Worm (Caenorhabditis elegans) whole organism, mixed stage, embryonic: ENCODE data around the gene F37C12.10.

Experiments used
- bed-3 ChIP-seq: fragments of 200-800 bp; sonication (Bioruptor generic); optimal IDR thresholded peaks from 3 replicates; lab custom pipeline; 2018; ENCODE audit warnings: mild to moderate bottlenecking, missing genetic modification characterization, moderate library complexity, missing compliant biosample characterization
- blmp-1 ChIP-seq: fragments of 150-350 bp; optimal IDR thresholded peaks from 2 replicates; lab custom pipeline; 2014; ENCODE audit warnings: missing biosample characterization, missing genetic modification characterization
- ceh-39 ChIP-seq: fragments of 150-350 bp; optimal IDR thresholded peaks from 2 replicates; lab custom pipeline; 2014; ENCODE audit warnings: missing biosample characterization, missing genetic modification characterization
- ces-1 ChIP-seq: fragments of 150-350 bp; optimal IDR thresholded peaks from 2 replicates; lab custom pipeline; 2014; ENCODE audit warnings: missing biosample characterization, missing genetic modification reagents, missing genetic modification characterization
- cnd-1 ChIP-seq: fragments of 200-800 bp; sonication (Bioruptor generic); optimal IDR thresholded peaks from 2 replicates; lab custom pipeline; 2018; ENCODE audit warnings: mild to moderate bottlenecking, missing genetic modification characterization, missing compliant biosample characterization
- drap-1 ChIP-seq: fragments of 200-800 bp; sonication (Bioruptor generic); optimal IDR thresholded peaks from 3 replicates; lab custom pipeline; 2018; ENCODE audit warnings: mild to moderate bottlenecking, missing genetic modification characterization, missing compliant biosample characterization
- elt-1 ChIP-seq: sonication (generic microtip); optimal IDR thresholded peaks from 2 replicates; lab custom pipeline; 2017; ENCODE audit warnings: missing genetic modification characterization, mild to moderate bottlenecking, missing compliant biosample characterization, antibody characterized with exemption, moderate library complexity, borderline replicate concordance; ENCODE audit not compliant: insufficient read depth
- flh-1 ChIP-seq: fragments of 200-800 bp; sonication (Bioruptor generic); optimal IDR thresholded peaks from 2 replicates; lab custom pipeline; 2018; ENCODE audit warnings: mild to moderate bottlenecking, missing genetic modification characterization, moderate library complexity, missing compliant biosample characterization
- ham-2 ChIP-seq: fragments of 200-800 bp; sonication (Bioruptor generic); optimal IDR thresholded peaks from 2 replicates; lab custom pipeline; 2018; ENCODE audit warnings: mild to moderate bottlenecking, missing genetic modification characterization, missing compliant biosample characterization
- hlh-1 ChIP-seq: fragments of 150-350 bp; optimal IDR thresholded peaks from 2 replicates; lab custom pipeline; 2014; ENCODE audit warnings: missing biosample characterization, missing genetic modification reagents, missing genetic modification characterization
- lin-13 ChIP-seq: fragments of 150-350 bp; optimal IDR thresholded peaks from 2 replicates; lab custom pipeline; 2014; ENCODE audit warnings: missing biosample characterization, missing genetic modification characterization
- lin-32 ChIP-seq: fragments of 200-800 bp; sonication (Bioruptor generic); optimal IDR thresholded peaks from 2 replicates; lab custom pipeline; 2018; ENCODE audit warnings: mild to moderate bottlenecking, missing genetic modification characterization, missing compliant biosample characterization
- lsy-2 ChIP-seq: fragments of 150-350 bp; optimal IDR thresholded peaks from 2 replicates; lab custom pipeline; 2014; ENCODE audit warnings: missing biosample characterization, missing genetic modification characterization
- mep-1 ChIP-seq: fragments of 150-350 bp; optimal IDR thresholded peaks from 2 replicates; lab custom pipeline; 2017; ENCODE audit warnings: missing biosample characterization, missing genetic modification reagents, missing genetic modification characterization, inconsistent platforms
- mls-2 ChIP-seq: sonication (generic microtip); optimal IDR thresholded peaks from 2 replicates; lab custom pipeline; 2016; ENCODE audit warnings: mild to moderate bottlenecking, missing genetic modification characterization, moderate library complexity, missing compliant biosample characterization
- nhr-12 ChIP-seq: fragments of 150-350 bp; optimal IDR thresholded peaks from 2 replicates; lab custom pipeline; 2014; ENCODE audit warnings: missing biosample characterization, missing genetic modification characterization
- nhr-2 ChIP-seq: fragments of 150-350 bp; optimal IDR thresholded peaks from 2 replicates; lab custom pipeline; 2014; ENCODE audit warnings: missing biosample characterization, missing genetic modification characterization
- nhr-237 ChIP-seq: fragments of 150-350 bp; optimal IDR thresholded peaks from 2 replicates; lab custom pipeline; 2014; ENCODE audit warnings: missing biosample characterization, missing genetic modification characterization
- nhr-28 ChIP-seq: fragments of 150-350 bp; optimal IDR thresholded peaks from 2 replicates; lab custom pipeline; 2014; ENCODE audit warnings: missing biosample characterization, missing genetic modification characterization
- sem-2 ChIP-seq: fragments of 200-800 bp; sonication (Bioruptor generic); optimal IDR thresholded peaks from 2 replicates; lab custom pipeline; 2018; ENCODE audit warnings: mild to moderate bottlenecking, missing genetic modification characterization, missing compliant biosample characterization
- snpc-4 ChIP-seq: fragments of 150-350 bp; optimal IDR thresholded peaks from 2 replicates; lab custom pipeline; 2014; ENCODE audit warnings: missing biosample characterization, missing genetic modification characterization
- tbx-8 ChIP-seq: fragments of 200-800 bp; sonication (Bioruptor generic); optimal IDR thresholded peaks from 2 replicates; lab custom pipeline; 2018; ENCODE audit warnings: mild to moderate bottlenecking, missing genetic modification characterization, moderate library complexity, missing compliant biosample characterization
- unc-120 ChIP-seq: sonication (generic microtip); optimal IDR thresholded peaks from 2 replicates; lab custom pipeline; 2017; ENCODE audit warnings: missing genetic modification characterization, missing compliant biosample characterization; ENCODE audit not compliant: poor library complexity, severe bottlenecking
- unc-39 ChIP-seq: fragments of 150-350 bp; optimal IDR thresholded peaks from 2 replicates; lab custom pipeline; 2014; ENCODE audit warnings: missing biosample characterization, missing genetic modification characterization
- unc-62 ChIP-seq: fragments of 150-350 bp; optimal IDR thresholded peaks from 2 replicates; lab custom pipeline; 2014; ENCODE audit warnings: missing biosample characterization, missing genetic modification reagents, missing genetic modification characterization
- zip-8 ChIP-seq: fragments of 150-350 bp; optimal IDR thresholded peaks from 2 replicates; lab custom pipeline; 2014; ENCODE audit warnings: missing biosample characterization, missing genetic modification characterization
- ztf-11 ChIP-seq: fragments of 150-350 bp; optimal IDR thresholded peaks from 2 replicates; lab custom pipeline; 2014; ENCODE audit warnings: missing biosample characterization, missing genetic modification characterization

F37C12.10 gene

DNA sequence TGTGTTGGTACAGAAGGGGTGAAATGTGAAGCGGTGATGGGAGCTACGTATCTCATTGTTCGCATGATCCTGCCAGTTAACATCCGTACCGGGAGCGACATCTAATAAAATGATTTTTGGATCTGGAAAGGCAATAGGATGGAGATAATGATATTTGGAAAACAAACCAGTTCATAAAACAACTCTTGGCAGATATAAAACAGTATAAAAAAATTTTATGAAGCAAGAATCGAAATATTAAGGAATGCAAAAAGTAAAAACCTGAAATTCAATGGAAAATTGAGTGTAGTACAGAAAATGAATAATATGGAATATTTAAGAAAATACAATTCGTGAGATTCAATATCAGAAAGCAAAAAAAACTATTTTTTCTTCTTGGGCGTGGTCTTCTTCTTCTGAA lies 38.4 kb upstream of the F37C12.10 start, which contains the start of gene hsp-75:
Gene hsp-75, minus strand, starts transcription at position 101 of the 400 bp plus-strand sequence.
- TF ChIP-seq ztf-11 (tag; lab: Kevin White, UChicago) (no peak), hlh-1 (no peak), ham-2 (GFP tag; lab: Kevin White, UChicago) (no peak), zip-8 (tag; lab: Kevin White, UChicago) (no peak), unc-62 (GFP tag; lab: Kevin White, UChicago) (no peak), nhr-237 (tag; lab: Kevin White, UChicago) (no peak)

DNA sequence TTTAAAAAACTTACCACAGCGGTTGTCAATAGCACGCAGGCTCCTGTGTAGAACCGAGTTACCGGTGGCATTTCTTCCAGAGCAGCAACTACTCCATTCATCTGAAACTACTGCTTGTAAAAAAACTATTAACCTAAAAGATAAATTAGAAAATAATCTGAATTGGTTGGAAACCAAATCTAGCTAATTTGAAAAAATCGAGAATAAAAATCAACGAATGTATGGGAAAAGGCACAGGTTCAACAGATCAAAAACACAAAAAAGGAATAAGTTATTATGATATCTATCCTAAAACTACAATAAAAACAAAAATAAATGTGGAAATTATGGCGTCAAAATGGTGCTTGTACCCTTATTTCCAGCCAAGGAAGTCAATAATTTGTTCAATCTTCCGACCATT lies 34.8 kb upstream of the F37C12.10 start, which contains the start of gene der-2:
Gene der-2, minus strand, starts transcription at position 101 of the 400 bp plus-strand sequence.
- TF ChIP-seq blmp-1 (no peak), unc-62 (GFP tag; lab: Kevin White, UChicago) (no peak), lin-32 (GFP tag; lab: Kevin White, UChicago) (no peak), elt-1 (tag; lab: Kevin White, UChicago) (no peak), drap-1 (GFP tag; lab: Kevin White, UChicago) (no peak), nhr-28 (no peak), ham-2 (GFP tag; lab: Kevin White, UChicago) (no peak), lsy-2 (tag; lab: Kevin White, UChicago) (no peak), nhr-237 (tag; lab: Kevin White, UChicago) (no peak), unc-120 (tag; lab: Kevin White, UChicago) (no peak), snpc-4 (tag; lab: Kevin White, UChicago) (no peak), hlh-1 (no peak), flh-1 (GFP tag; lab: Kevin White, UChicago) (no peak), mls-2 (tag; lab: Kevin White, UChicago) (no peak)
- TF ChIP-seq, all 35 proteins: peak for 0

ce11 chrIII:7221103-7221502 lies 32.9 kb upstream of the F37C12.10 start:
- no peak for TF ChIP-seq zip-8 (tag; lab: Kevin White, UChicago)
- no peak for TF ChIP-seq blmp-1
- TF ChIP-seq tbx-8 (GFP tag; lab: Kevin White, UChicago) = no peak
- TF ChIP-seq nhr-12 (tag; lab: Kevin White, UChicago) = no peak
- TF ChIP-seq ceh-39 = no peak
- no peak for TF ChIP-seq bed-3 (GFP tag; lab: Kevin White, UChicago)
- no peak for TF ChIP-seq lin-13 (tag; lab: Kevin White, UChicago)

- TF ChIP-seq hlh-1 (peak; percentile 96), unc-62 (GFP tag; lab: Kevin White, UChicago) (peak; percentile 96), lin-13 (tag; lab: Kevin White, UChicago) (no peak), unc-120 (tag; lab: Kevin White, UChicago) (peak; percentile 98), ces-1 (no peak)
These were observed 28.8 kb upstream of the F37C12.10 start for ce11 chrIII:7216924-7217521.

DNA sequence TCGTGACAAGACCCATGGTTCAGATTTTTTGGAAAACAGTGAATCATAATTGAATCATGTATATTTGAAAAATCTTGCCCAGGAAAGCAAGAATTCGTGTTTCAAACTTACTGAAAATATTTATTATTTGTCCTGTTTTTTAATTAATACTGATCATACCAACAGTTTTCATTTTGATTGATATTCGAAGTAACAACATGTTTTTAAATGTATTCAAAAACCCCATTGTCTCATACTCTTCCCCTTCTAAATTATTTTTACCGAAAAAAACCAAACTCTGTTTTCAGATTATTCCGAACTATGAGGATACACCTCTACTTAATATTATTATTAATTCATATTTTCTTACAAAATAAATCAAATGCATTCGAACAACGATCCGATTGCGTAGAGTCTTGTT lies 28.0 kb upstream of the F37C12.10 start, which contains the start of gene R151.1:
Gene R151.1, plus strand, starts transcription at position 301 of the 400 bp plus-strand sequence.
- TF ChIP-seq lsy-2 (tag; lab: Kevin White, UChicago) (no peak), unc-62 (GFP tag; lab: Kevin White, UChicago) (no peak), flh-1 (GFP tag; lab: Kevin White, UChicago) (no peak), sem-2 (GFP tag; lab: Kevin White, UChicago) (no peak), ceh-39 (no peak), nhr-237 (tag; lab: Kevin White, UChicago) (no peak), unc-120 (tag; lab: Kevin White, UChicago) (no peak), mep-1 (tag; lab: Kevin White, UChicago) (no peak), ham-2 (GFP tag; lab: Kevin White, UChicago) (no peak), bed-3 (GFP tag; lab: Kevin White, UChicago) (no peak), nhr-28 (no peak), unc-39 (tag; lab: Kevin White, UChicago) (no peak), mls-2 (tag; lab: Kevin White, UChicago) (no peak), cnd-1 (no peak), tbx-8 (GFP tag; lab: Kevin White, UChicago) (no peak)

- no peak for TF ChIP-seq nhr-2
- TF ChIP-seq ham-2 (GFP tag; lab: Kevin White, UChicago) = no peak
- TF ChIP-seq sem-2 (GFP tag; lab: Kevin White, UChicago) = no peak
- peak; percentile 42 for TF ChIP-seq unc-120 (tag; lab: Kevin White, UChicago)
- peak; percentile 99 for TF ChIP-seq hlh-1
- TF ChIP-seq lin-13 (tag; lab: Kevin White, UChicago) = no peak
- TF ChIP-seq, all 35 proteins: peak for 2
These were observed 27.3 kb upstream of the F37C12.10 start for ce11 chrIII:7215532-7215931.
